Worm (Caenorhabditis elegans): ENCODE data around the gene tag-290.
A peak's percentile ranks its signal among the peaks of the same experiment; 100 is the strongest.

The tag-290 gene

DNA sequence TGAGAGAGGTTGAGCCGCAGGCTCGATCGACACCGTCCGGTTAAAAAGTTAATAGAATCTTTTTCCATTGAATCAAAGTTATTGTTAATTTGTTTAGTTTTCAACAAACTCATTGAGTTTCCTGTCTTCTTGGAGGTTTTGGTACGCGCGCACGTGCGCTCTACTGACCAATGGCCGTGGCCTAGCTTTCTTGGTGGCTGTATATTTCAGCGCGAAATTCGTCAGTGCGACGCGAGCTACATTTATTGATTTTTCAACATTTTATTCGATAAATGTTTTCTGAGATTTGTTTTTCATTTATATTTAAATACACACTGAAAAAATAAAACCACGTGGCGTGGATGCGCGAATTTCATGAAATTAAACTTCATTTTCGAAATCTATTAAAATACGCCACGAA lies 31.1 kb downstream of the tag-290 start, which contains the start of gene bir-1 (continued):
- TF ChIP-seq fos-1 (tag; optimal IDR thresholded peaks at IDR 0.05) (no peak), nhr-111 (GFP tag; optimal IDR thresholded peaks at IDR 0.05) (no peak), saeg-2 (GFP tag; IDR thresholded peaks at IDR 0.05) (no peak), lin-29 (GFP tag; IDR thresholded peaks at IDR 0.05) (no peak), skn-1 (tag; optimal IDR thresholded peaks at IDR 0.05) (no peak), ceh-32 (tag; optimal IDR thresholded peaks at IDR 0.05; ENCODE audit: poor library complexity) (no peak)

DNA sequence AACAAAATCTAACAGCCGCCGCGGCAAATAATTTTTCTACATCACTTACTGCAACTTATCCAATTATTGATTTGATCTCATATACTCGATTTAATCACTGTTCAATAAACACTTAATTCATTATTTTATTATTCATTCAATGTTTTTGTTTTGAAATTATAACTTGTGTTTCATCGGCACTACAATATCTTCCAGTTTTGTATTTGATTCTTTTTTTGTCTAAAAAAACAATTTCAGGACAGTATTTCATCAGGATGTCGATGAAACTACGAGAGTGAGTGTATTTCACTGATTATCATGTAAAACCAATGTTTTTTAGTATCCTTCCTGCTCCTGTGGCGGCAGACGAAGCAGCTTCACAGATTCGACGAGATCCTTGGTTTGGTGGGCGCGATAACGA lies 32.1 kb downstream of the tag-290 start, which contains the start of gene skp-1:
Gene skp-1 (plus strand): TSS at position 238 of the 400 bp plus-strand sequence.
- TF ChIP-seq aha-1 (tag) (peak; percentile 98), nhr-41 (GFP tag; IDR thresholded peaks at IDR 0.05) (no peak), fos-1 (tag; optimal IDR thresholded peaks at IDR 0.05) (no peak), nhr-10 (tag; optimal IDR thresholded peaks at IDR 0.05) (no peak), skn-1 (tag; optimal IDR thresholded peaks at IDR 0.05) (no peak)

DNA sequence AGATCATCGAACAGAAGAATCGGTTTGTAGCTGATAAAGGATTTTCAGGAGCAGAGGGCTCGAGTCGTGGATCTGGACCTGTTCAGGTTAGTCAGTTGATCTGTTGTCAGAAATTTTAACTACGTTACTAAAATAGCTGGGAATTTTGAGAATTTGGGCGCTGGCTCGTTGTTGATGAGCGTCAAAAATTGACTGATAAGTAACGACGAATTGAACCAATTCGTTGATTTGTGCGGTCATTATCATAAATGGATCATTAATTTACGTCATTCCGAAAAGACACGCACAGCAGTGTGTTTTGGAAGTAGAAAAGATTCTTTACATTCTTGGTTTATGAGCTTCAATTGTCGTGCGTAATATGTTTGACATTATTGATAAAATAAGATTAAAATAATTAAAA lies 34.7 kb downstream of the tag-290 start:
- TF ChIP-seq sdz-12 (GFP tag; optimal IDR thresholded peaks at IDR 0.05) (no peak), set-16 (GFP tag; IDR thresholded peaks at IDR 0.05) (no peak), nhr-42 (GFP tag; IDR thresholded peaks at IDR 0.05) (no peak), lin-13 (GFP tag; optimal IDR thresholded peaks at IDR 0.05) (no peak), ceh-62 (tag; optimal IDR thresholded peaks at IDR 0.05) (no peak), fkh-10 (GFP tag; optimal IDR thresholded peaks at IDR 0.05) (no peak), T26A8.4 (GFP tag; IDR thresholded peaks at IDR 0.05) (no peak), aha-1 (tag) (peak; percentile 46), ama-1 (optimal IDR thresholded peaks at IDR 0.05) (no peak), fos-1 (tag; optimal IDR thresholded peaks at IDR 0.05) (no peak), cey-2 (tag; optimal IDR thresholded peaks at IDR 0.05; ENCODE audit: borderline replicate concordance, insufficient read depth) (no peak), daf-16 (GFP tag; optimal IDR thresholded peaks at IDR 0.05) (no peak), daf-16 (tag; optimal IDR thresholded peaks at IDR 0.05) (no peak), nhr-48 (tag; optimal IDR thresholded peaks at IDR 0.05) (no peak), F10B5.3 (tag; optimal IDR thresholded peaks at IDR 0.05) (no peak), pqm-1 (tag; optimal IDR thresholded peaks at IDR 0.05) (peak; percentile 20), ceh-44 (GFP tag; IDR thresholded peaks at IDR 0.05) (no peak), dmd-6 (GFP tag; IDR thresholded peaks at IDR 0.05) (peak; percentile 72), lin-29 (GFP tag; IDR thresholded peaks at IDR 0.05) (no peak), hlh-11 (tag; optimal IDR thresholded peaks at IDR 0.05) (peak; percentile 49), nhr-28 (tag; optimal IDR thresholded peaks at IDR 0.05) (peak; percentile 49), hmg-1.1 (GFP tag; IDR thresholded peaks at IDR 0.05) (no peak), dmd-9 (GFP tag; IDR thresholded peaks at IDR 0.05) (no peak), Y48G9A.11 (GFP tag; IDR thresholded peaks at IDR 0.05) (no peak), T20F7.1 (GFP tag; optimal IDR thresholded peaks at IDR 0.05) (no peak), php-3 (GFP tag; IDR thresholded peaks at IDR 0.05) (peak; percentile 54; the same call in 1 of the 2 replicates), egl-27 (tag; optimal IDR thresholded peaks at IDR 0.05) (no peak)

DNA sequence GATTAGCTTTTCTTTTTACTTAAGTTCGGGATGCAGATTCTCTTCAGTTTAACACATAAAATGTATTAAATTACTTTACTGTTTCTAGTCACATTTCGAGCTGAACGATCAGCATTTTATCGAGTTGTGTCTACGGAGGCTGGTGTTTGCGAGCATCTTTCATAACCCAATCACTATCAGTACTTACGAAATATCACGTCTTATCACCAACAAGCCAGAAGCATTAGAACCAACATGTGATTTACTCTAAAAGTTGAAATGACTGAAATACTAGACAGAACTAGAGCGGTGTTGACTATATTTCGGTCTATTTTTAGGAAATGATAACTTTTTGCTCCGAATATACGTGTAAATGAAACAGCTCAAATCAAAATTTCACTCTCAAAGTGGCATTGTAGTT lies 35.3 kb downstream of the tag-290 start:
- TF ChIP-seq ctbp-1 (GFP tag; IDR thresholded peaks at IDR 0.05) (no peak), ces-1 (GFP tag; optimal IDR thresholded peaks at IDR 0.05) (no peak), egl-43 (GFP tag; IDR thresholded peaks at IDR 0.05) (no peak), fos-1 (tag; optimal IDR thresholded peaks at IDR 0.05) (no peak), nhr-28 (tag; optimal IDR thresholded peaks at IDR 0.05) (peak; percentile 75), dmd-6 (GFP tag; IDR thresholded peaks at IDR 0.05) (peak; percentile 81), nhr-6 (tag; optimal IDR thresholded peaks at IDR 0.05) (no peak), php-3 (GFP tag; IDR thresholded peaks at IDR 0.05) (0 out of 2 replicates have a peak, but pooled peaks have one; percentile 51), nhr-48 (tag; optimal IDR thresholded peaks at IDR 0.05) (peak; percentile 18), mdl-1 (tag; optimal IDR thresholded peaks at IDR 0.05) (peak in 1 of 2 experiments; percentile 20), mes-2 (tag; optimal IDR thresholded peaks at IDR 0.05; ENCODE audit: poor library complexity, severe bottlenecking) (peak; percentile 7), hlh-30 (tag; optimal IDR thresholded peaks at IDR 0.05; ENCODE audit: insufficient read depth) (peak; percentile 45), hif-1 (tag; optimal IDR thresholded peaks at IDR 0.05) (peak in 1 of 2 experiments; percentile 12), nhr-77 (tag; optimal IDR thresholded peaks at IDR 0.05) (peak; percentile 34), nhr-76 (tag; optimal IDR thresholded peaks at IDR 0.05) (no peak), saeg-2 (GFP tag; IDR thresholded peaks at IDR 0.05) (no peak), Y48G9A.11 (GFP tag; IDR thresholded peaks at IDR 0.05) (no peak), daf-16 (GFP tag; optimal IDR thresholded peaks at IDR 0.05) (no peak), daf-16 (tag; optimal IDR thresholded peaks at IDR 0.05) (peak; percentile 77), hlh-11 (tag; optimal IDR thresholded peaks at IDR 0.05) (peak; percentile 60), duxl-1 (tag; optimal IDR thresholded peaks at IDR 0.05; ENCODE audit: poor library complexity) (no peak), snpc-4 (tag; optimal IDR thresholded peaks at IDR 0.05) (no peak), daf-12 (tag; optimal IDR thresholded peaks at IDR 0.05) (no peak)
